Worm (Caenorhabditis elegans) whole organism, L2 larva: Measurements from ENCODE around the gene arv-1.

ENCODE experiments used
- F13H6.1 ChIP-seq: sonication (generic microtip); optimal IDR thresholded peaks from 2 replicates; lab custom pipeline; 2016; ENCODE audit warnings: missing genetic modification characterization, missing compliant biosample characterization
- ZK546.5 ChIP-seq: sonication (generic microtip); optimal IDR thresholded peaks from 2 replicates; lab custom pipeline; 2017; ENCODE audit warnings: missing biosample characterization, missing genetic modification characterization
- crh-2 ChIP-seq: sonication (generic microtip); optimal IDR thresholded peaks from 2 replicates; lab custom pipeline; 2017; ENCODE audit warnings: missing biosample characterization, missing genetic modification characterization
- fos-1 ChIP-seq: fragments of 150-350 bp; optimal IDR thresholded peaks from 2 replicates; lab custom pipeline; 2014; ENCODE audit warnings: missing biosample characterization, missing genetic modification characterization
- lsy-2 ChIP-seq, 2 experiments: fragments of 150-350 bp in 1 of 2; sonication (generic microtip) in 1 of 2; optimal IDR thresholded peaks; 2 replicates each; lab custom pipeline; 2014 to 2017; ENCODE audit warnings: missing biosample characterization in 2 of 2, missing genetic modification characterization in 2 of 2
- nhr-11 ChIP-seq: fragments of 150-350 bp; optimal IDR thresholded peaks from 2 replicates; lab custom pipeline; 2014; ENCODE audit warnings: missing biosample characterization, missing genetic modification characterization
- nhr-12 ChIP-seq: fragments of 150-350 bp; optimal IDR thresholded peaks from 2 replicates; lab custom pipeline; 2014; ENCODE audit warnings: missing biosample characterization, missing genetic modification characterization
- nhr-237 ChIP-seq: fragments of 150-350 bp; optimal IDR thresholded peaks from 2 replicates; lab custom pipeline; 2014; ENCODE audit warnings: missing biosample characterization, missing genetic modification characterization
- nhr-77 ChIP-seq: fragments of 150-350 bp; optimal IDR thresholded peaks from 2 replicates; lab custom pipeline; 2014; ENCODE audit warnings: missing biosample characterization, missing genetic modification characterization
- sma-3 ChIP-seq: sonication (generic microtip); optimal IDR thresholded peaks from 2 replicates; lab custom pipeline; 2016; ENCODE audit warnings: missing genetic modification reagents, missing genetic modification characterization, missing compliant biosample characterization
- snpc-4 ChIP-seq: fragments of 150-350 bp; optimal IDR thresholded peaks from 2 replicates; lab custom pipeline; 2014; ENCODE audit warnings: missing biosample characterization, missing genetic modification characterization
- unc-39 ChIP-seq: fragments of 150-350 bp; optimal IDR thresholded peaks from 2 replicates; lab custom pipeline; 2014; ENCODE audit warnings: missing biosample characterization, missing genetic modification characterization
- ztf-11 ChIP-seq: sonication (generic microtip); optimal IDR thresholded peaks from 2 replicates; lab custom pipeline; 2017; ENCODE audit warnings: missing biosample characterization, missing genetic modification characterization
- ztf-4 ChIP-seq: fragments of 150-350 bp; optimal IDR thresholded peaks from 2 replicates; lab custom pipeline; 2014; ENCODE audit warnings: missing biosample characterization, missing genetic modification characterization

DNA sequence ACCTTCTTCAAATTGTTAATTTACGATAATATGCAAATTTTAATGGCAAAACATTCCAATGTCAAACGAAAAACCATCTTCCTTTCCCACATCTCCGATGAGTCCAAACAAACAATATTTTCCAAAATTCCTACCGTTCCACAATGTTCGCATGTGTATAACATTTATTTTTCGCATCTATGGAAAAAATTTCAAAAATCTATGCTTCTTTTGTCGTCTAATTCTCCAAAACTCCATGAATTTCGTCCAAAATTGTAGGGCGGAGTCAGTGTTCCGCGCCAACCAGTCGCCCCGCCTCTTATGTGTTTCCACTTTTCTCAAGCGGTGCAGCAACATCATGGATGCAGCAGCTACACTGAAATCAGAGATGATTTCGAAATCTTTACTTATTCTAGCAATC lies 30.3 kb upstream of the arv-1 start, which contains the start of gene T01E8.8:
- TF ChIP-seq ZK546.5 (tag; lab: Kevin White, UChicago) (no peak), sma-3 (no peak), ztf-11 (tag; lab: Kevin White, UChicago) (no peak), ztf-4 (tag; lab: Kevin White, UChicago) (no peak), F13H6.1 (tag; lab: Kevin White, UChicago) (no peak), nhr-77 (tag; lab: Kevin White, UChicago) (no peak), fos-1 (tag; lab: Kevin White, UChicago) (no peak), crh-2 (tag; lab: Kevin White, UChicago) (no peak), nhr-11 (no peak), unc-39 (tag; lab: Kevin White, UChicago) (no peak), nhr-12 (tag; lab: Kevin White, UChicago) (no peak), nhr-237 (no peak), snpc-4 (tag; lab: Kevin White, UChicago) (no peak), lsy-2 (tag; optimal IDR thresholded peaks at IDR 0.05; lab: Kevin White, UChicago) (no peak)
